Fruit fly (Drosophila melanogaster) whole organism, prepupa: ENCODE measurements around the gene Cyp316a1.

Source experiments
- CG6276 ChIP-seq: fragments of 200-800 bp; sonication (Bioruptor generic); optimal IDR thresholded peaks from 2 replicates; lab custom pipeline; 2017; ENCODE audit warnings: missing biosample characterization, mild to moderate bottlenecking, missing genetic modification characterization
- CG6808 ChIP-seq: fragments of 200-800 bp; sonication (Bioruptor generic); optimal IDR thresholded peaks from 3 replicates; lab custom pipeline; 2017; ENCODE audit warnings: missing biosample characterization, missing genetic modification characterization, mild to moderate bottlenecking, moderate library complexity, missing genetic modification reagents
- CG8632 ChIP-seq: fragments of 200-800 bp; sonication (Bioruptor generic); optimal IDR thresholded peaks from 3 replicates; lab custom pipeline; 2016; ENCODE audit warnings: missing biosample characterization, missing genetic modification characterization
- Eip78C ChIP-seq: fragments of 200-800 bp; sonication (Bioruptor generic); peaks from one replicate; lab custom pipeline; 2016; ENCODE audit warnings: missing biosample characterization, missing genetic modification characterization
- Lpt ChIP-seq: fragments of 200-800 bp; sonication (Bioruptor generic); optimal IDR thresholded peaks from 3 replicates; lab custom pipeline; 2016; ENCODE audit warnings: missing biosample characterization, missing genetic modification characterization
- OdsH ChIP-seq: fragments of 200-800 bp; sonication (Bioruptor generic); optimal IDR thresholded peaks from 3 replicates; lab custom pipeline; 2016; ENCODE audit warnings: missing biosample characterization, missing genetic modification characterization
- Sox102F ChIP-seq: fragments of 200-800 bp; sonication (Bioruptor generic); optimal IDR thresholded peaks from 2 replicates; lab custom pipeline; 2016; ENCODE audit warnings: missing biosample characterization, mild to moderate bottlenecking, missing genetic modification characterization
- Sox15 ChIP-seq: fragments of 200-800 bp; sonication (Bioruptor generic); optimal IDR thresholded peaks from 3 replicates; lab custom pipeline; 2016; ENCODE audit warnings: missing biosample characterization, missing genetic modification characterization
- eg ChIP-seq: fragments of 200-800 bp; sonication (Bioruptor generic); IDR thresholded peaks from 3 replicates; pipeline ENCODE4 v1.3.6; 2022; ENCODE audit warnings: missing biosample characterization, missing genetic modification characterization
- fd85E ChIP-seq: fragments of 200-800 bp; sonication (Bioruptor generic); optimal IDR thresholded peaks from 3 replicates; lab custom pipeline; 2016; ENCODE audit warnings: missing biosample characterization, missing genetic modification characterization

dm6 chr3L:7470202-7470601, 21.5 kb upstream of the Cyp316a1 start, which contains the start of gene CG8543:
- no peak for TF ChIP-seq Sox15 (GFP tag; lab: Kevin White, UChicago)
- no peak for TF ChIP-seq CG6808
- TF ChIP-seq Sox102F (GFP tag; lab: Kevin White, UChicago) = no peak
- TF ChIP-seq OdsH (GFP tag; lab: Kevin White, UChicago) = no peak
- no peak for TF ChIP-seq CG8632 (GFP tag; lab: Kevin White, UChicago)
- TF ChIP-seq Eip78C (GFP tag; lab: Kevin White, UChicago) = no peak
- no peak for TF ChIP-seq Lpt (GFP tag; lab: Kevin White, UChicago)
- TF ChIP-seq eg (GFP tag; lab: Robert Waterston, UW) = no peak
- TF ChIP-seq CG6276 (GFP tag; lab: Kevin White, UChicago) = no peak
- TF ChIP-seq fd85E (GFP tag; lab: Kevin White, UChicago) = no peak
